Fruit fly (Drosophila melanogaster) whole organism, embryonic: Measurements from ENCODE around the gene HtrA2.

Experiments
- Abd-B ChIP-seq: fragments of 200-800 bp; sonication (Bioruptor generic); optimal IDR thresholded peaks from 2 replicates; lab custom pipeline; 2018; ENCODE audit warnings: missing biosample characterization, mild to moderate bottlenecking, missing genetic modification characterization, moderate library complexity
- Adf1 ChIP-seq: fragments of 200-800 bp; sonication (Bioruptor generic); IDR thresholded peaks from 2 replicates; pipeline ENCODE4 v1.3.6; 2022; ENCODE audit warnings: missing biosample characterization, missing genetic modification characterization
- Atf6 ChIP-seq: fragments of 200-800 bp; sonication (Bioruptor generic); IDR thresholded peaks from 2 replicates; pipeline ENCODE4 v1.3.6; 2022; ENCODE audit warnings: missing biosample characterization, missing genetic modification characterization
- B-H1 ChIP-seq: fragments of 200-800 bp; sonication (Bioruptor generic); IDR thresholded peaks from 3 replicates; pipeline ENCODE4 v1.3.6; 2022; ENCODE audit warnings: missing biosample characterization, missing genetic modification characterization
- BtbVII ChIP-seq: fragments of 200-800 bp; sonication (Bioruptor generic); optimal IDR thresholded peaks from 3 replicates; lab custom pipeline; 2017; ENCODE audit warnings: missing biosample characterization, mild to moderate bottlenecking, missing genetic modification characterization
- CG10209 ChIP-seq: fragments of 200-800 bp; sonication (Bioruptor generic); optimal IDR thresholded peaks from 3 replicates; lab custom pipeline; 2017; ENCODE audit warnings: missing biosample characterization, mild to moderate bottlenecking, missing genetic modification characterization, missing genetic modification reagents
- CG11093 ChIP-seq: fragments of 200-800 bp; sonication (Bioruptor generic); IDR thresholded peaks from 3 replicates; pipeline ENCODE4 v1.3.6; 2022; ENCODE audit warnings: missing biosample characterization, missing genetic modification characterization
- CG11696 ChIP-seq: fragments of 200-800 bp; sonication (Bioruptor generic); IDR thresholded peaks from 2 replicates; pipeline ENCODE4 v1.3.6; 2022; ENCODE audit warnings: missing biosample characterization, missing genetic modification characterization
- CG12391 ChIP-seq: fragments of 200-800 bp; sonication (Bioruptor generic); optimal IDR thresholded peaks from 3 replicates; lab custom pipeline; 2018; ENCODE audit warnings: missing biosample characterization, mild to moderate bottlenecking, missing genetic modification characterization, moderate library complexity
- CG14441 ChIP-seq: fragments of 200-800 bp; sonication (Bioruptor generic); IDR thresholded peaks from 2 replicates; pipeline ENCODE4 v1.3.6; 2022; ENCODE audit warnings: missing biosample characterization, missing genetic modification characterization
- CG14710 ChIP-seq: fragments of 200-800 bp; sonication (Bioruptor generic); optimal IDR thresholded peaks from 3 replicates; lab custom pipeline; 2019; ENCODE audit warnings: missing biosample characterization, mild to moderate bottlenecking, missing genetic modification characterization, moderate library complexity
- CG18262 ChIP-seq: fragments of 200-800 bp; optimal IDR thresholded peaks from 3 replicates; lab custom pipeline; 2019; ENCODE audit warnings: missing biosample characterization, mild to moderate bottlenecking, missing genetic modification characterization, moderate library complexity
- CG3407 ChIP-seq: fragments of 200-800 bp; sonication (Bioruptor generic); optimal IDR thresholded peaks from 2 replicates; lab custom pipeline; 2018; ENCODE audit warnings: missing biosample characterization, mild to moderate bottlenecking, missing genetic modification characterization
- CG5953 ChIP-seq: fragments of 200-800 bp; sonication (Bioruptor generic); IDR thresholded peaks from 2 replicates; pipeline ENCODE4 v1.3.6; 2022; ENCODE audit warnings: missing biosample characterization, missing genetic modification characterization
- CG7372 ChIP-seq: fragments of 200-800 bp; sonication (Bioruptor generic); IDR thresholded peaks from 2 replicates; pipeline ENCODE4 v1.3.6; 2022; ENCODE audit warnings: missing biosample characterization, missing genetic modification characterization
- CG8290 ChIP-seq, 3 experiments: fragments of 200-800 bp; sonication (Bioruptor generic); optimal IDR thresholded peaks; 2 replicates each; lab custom pipeline; 2016 to 2019; ENCODE audit warnings: missing biosample characterization in 3 of 3, missing genetic modification characterization in 3 of 3, mild to moderate bottlenecking in 2 of 3, moderate library complexity in 1 of 3
- CG9215 ChIP-seq: fragments of 200-800 bp; sonication (Bioruptor generic); IDR thresholded peaks from 2 replicates; pipeline ENCODE4 v1.3.6; 2022; ENCODE audit warnings: missing biosample characterization, missing genetic modification characterization
- Fer3 ChIP-seq: fragments of 200-800 bp; sonication (Bioruptor generic); optimal IDR thresholded peaks from 2 replicates; lab custom pipeline; 2018; ENCODE audit warnings: missing biosample characterization, mild to moderate bottlenecking, missing genetic modification characterization, moderate library complexity
- HHEX ChIP-seq: fragments of 200-800 bp; sonication (Bioruptor generic); optimal IDR thresholded peaks from 3 replicates; lab custom pipeline; 2017; ENCODE audit warnings: missing biosample characterization, mild to moderate bottlenecking, missing genetic modification characterization, missing genetic modification reagents
- Hsf ChIP-seq: fragments of 200-800 bp; sonication (Bioruptor generic); optimal IDR thresholded peaks from 3 replicates; lab custom pipeline; 2016; ENCODE audit warnings: missing biosample characterization, missing genetic modification characterization
- Meics ChIP-seq: fragments of 200-800 bp; sonication (Bioruptor generic); optimal IDR thresholded peaks from 2 replicates; lab custom pipeline; 2017; ENCODE audit warnings: missing biosample characterization, mild to moderate bottlenecking, missing genetic modification characterization
- Mrtf ChIP-seq: fragments of 200-800 bp; sonication (Bioruptor generic); IDR thresholded peaks from 3 replicates; pipeline ENCODE4 v1.3.6; 2022; ENCODE audit warnings: missing biosample characterization, missing genetic modification characterization
- Myb ChIP-seq: fragments of 200-800 bp; sonication (Bioruptor generic); optimal IDR thresholded peaks from 2 replicates; lab custom pipeline; 2016; ENCODE audit warnings: missing biosample characterization, missing genetic modification characterization
- NC2β ChIP-seq: fragments of 200-800 bp; sonication (Bioruptor generic); optimal IDR thresholded peaks from 2 replicates; lab custom pipeline; 2016; ENCODE audit warnings: missing biosample characterization, missing genetic modification characterization
- Nf-YB ChIP-seq: fragments of 200-800 bp; sonication (Bioruptor generic); optimal IDR thresholded peaks from 3 replicates; lab custom pipeline; 2019; ENCODE audit warnings: missing biosample characterization, mild to moderate bottlenecking, missing genetic modification characterization, moderate library complexity
- Oli ChIP-seq: fragments of 200-800 bp; sonication (Bioruptor generic); optimal IDR thresholded peaks from 2 replicates; lab custom pipeline; 2018; ENCODE audit warnings: missing biosample characterization, mild to moderate bottlenecking, missing genetic modification characterization, moderate library complexity
- Ptx1 ChIP-seq: fragments of 200-800 bp; sonication (Bioruptor generic); IDR thresholded peaks from 2 replicates; pipeline ENCODE4 v1.3.6; 2022; ENCODE audit warnings: missing biosample characterization, missing genetic modification characterization
- Rx ChIP-seq: fragments of 200-800 bp; sonication (Bioruptor generic); IDR thresholded peaks from 2 replicates; pipeline ENCODE4 v1.3.6; 2022; ENCODE audit warnings: missing biosample characterization, missing genetic modification characterization
- Stat92E ChIP-seq, 3 experiments: fragments of >200 bp in 2 of 3; fragments of 200-800 bp in 1 of 3; sonication (Bioruptor generic) in 1 of 3; optimal IDR thresholded peaks; 2 replicates each; lab custom pipeline; 2017 to 2019; ENCODE audit warnings: missing biosample characterization in 3 of 3, missing genetic modification characterization in 3 of 3, mild to moderate bottlenecking in 1 of 3, moderate library complexity in 1 of 3
- Xrp1 ChIP-seq: fragments of 200-800 bp; sonication (Bioruptor generic); IDR thresholded peaks from 2 replicates; pipeline ENCODE4 v1.3.6; 2022; ENCODE audit warnings: missing biosample characterization, missing genetic modification characterization
- ash1 ChIP-seq: fragments of 200-800 bp; sonication (Bioruptor generic); optimal IDR thresholded peaks from 2 replicates; lab custom pipeline; 2018; ENCODE audit warnings: missing biosample characterization, mild to moderate bottlenecking, missing genetic modification characterization
- grn ChIP-seq: fragments of 200-800 bp; sonication (Bioruptor generic); optimal IDR thresholded peaks from 3 replicates; lab custom pipeline; 2017; ENCODE audit warnings: missing biosample characterization, missing genetic modification characterization
- gsb ChIP-seq: fragments of 200-800 bp; sonication (Bioruptor generic); IDR thresholded peaks from 2 replicates; pipeline ENCODE4 v1.3.6; 2022; ENCODE audit warnings: missing biosample characterization, missing genetic modification characterization
- jing ChIP-seq: fragments of 200-800 bp; sonication (Bioruptor generic); optimal IDR thresholded peaks from 2 replicates; lab custom pipeline; 2018; ENCODE audit warnings: missing biosample characterization, mild to moderate bottlenecking, missing genetic modification characterization
- jumu ChIP-seq: fragments of 200-800 bp; sonication (Bioruptor generic); optimal IDR thresholded peaks from 3 replicates; lab custom pipeline; 2016; ENCODE audit warnings: missing biosample characterization, missing genetic modification characterization
- lola ChIP-seq, 3 experiments: fragments of >200 bp in 2 of 3; fragments of 200-800 bp in 1 of 3; sonication (Bioruptor generic) in 1 of 3; optimal IDR thresholded peaks; 2 replicates each; lab custom pipeline; 2017 to 2019; ENCODE audit warnings: missing biosample characterization in 3 of 3, missing genetic modification characterization in 3 of 3, mild to moderate bottlenecking in 1 of 3, moderate library complexity in 1 of 3
- nau ChIP-seq: fragments of 200-800 bp; sonication (Bioruptor generic); optimal IDR thresholded peaks from 3 replicates; lab custom pipeline; 2017; ENCODE audit warnings: missing biosample characterization, mild to moderate bottlenecking, missing genetic modification characterization, missing genetic modification reagents
- nerfin-1 ChIP-seq: fragments of 200-800 bp; sonication (Bioruptor generic); optimal IDR thresholded peaks from 3 replicates; lab custom pipeline; 2019; ENCODE audit warnings: missing biosample characterization, mild to moderate bottlenecking, missing genetic modification characterization, moderate library complexity
- peb ChIP-seq: fragments of 200-800 bp; sonication (Bioruptor generic); IDR thresholded peaks from 2 replicates; pipeline ENCODE4 v1.3.6; 2022; ENCODE audit warnings: missing biosample characterization, missing genetic modification characterization
- run ChIP-seq: fragments of 200-800 bp; sonication (Bioruptor generic); optimal IDR thresholded peaks from 3 replicates; lab custom pipeline; 2018; ENCODE audit warnings: missing biosample characterization, mild to moderate bottlenecking, missing genetic modification characterization
- sc ChIP-seq, 3 experiments: fragments of >200 bp in 2 of 3; fragments of 200-800 bp in 1 of 3; sonication (Bioruptor generic) in 1 of 3; optimal IDR thresholded peaks; 2 replicates in 2 of 3; 3 replicates in 1 of 3; lab custom pipeline; 2017; ENCODE audit warnings: mild to moderate bottlenecking in 1 of 3, missing biosample characterization in 1 of 3, missing genetic modification characterization in 1 of 3, missing genetic modification reagents in 1 of 3
- sd ChIP-seq: fragments of 200-800 bp; sonication (Bioruptor generic); optimal IDR thresholded peaks from 3 replicates; lab custom pipeline; 2018; ENCODE audit warnings: missing biosample characterization, mild to moderate bottlenecking, missing genetic modification characterization, moderate library complexity
- ssp ChIP-seq: fragments of 200-800 bp; sonication (Bioruptor generic); IDR thresholded peaks from 2 replicates; pipeline ENCODE4 v1.3.6; 2022; ENCODE audit warnings: missing biosample characterization, missing genetic modification characterization
- tgo ChIP-seq: fragments of 200-800 bp; sonication (Bioruptor generic); IDR thresholded peaks from 3 replicates; pipeline ENCODE4 v1.3.6; 2022; ENCODE audit warnings: missing biosample characterization, missing genetic modification characterization
- trem ChIP-seq: fragments of 200-800 bp; optimal IDR thresholded peaks from 3 replicates; lab custom pipeline; 2019; ENCODE audit warnings: missing biosample characterization, mild to moderate bottlenecking, missing genetic modification characterization, moderate library complexity
- unpg ChIP-seq: fragments of 200-800 bp; sonication (Bioruptor generic); optimal IDR thresholded peaks from 3 replicates; lab custom pipeline; 2018; ENCODE audit warnings: missing biosample characterization, mild to moderate bottlenecking, missing genetic modification characterization, moderate library complexity
- vvl ChIP-seq: fragments of 200-800 bp; sonication (Bioruptor generic); IDR thresholded peaks from 2 replicates; pipeline ENCODE4 v1.3.6; 2022; ENCODE audit warnings: missing biosample characterization, missing genetic modification characterization
- wek ChIP-seq: fragments of 200-800 bp; sonication (Bioruptor generic); optimal IDR thresholded peaks from 3 replicates; lab custom pipeline; 2018; ENCODE audit warnings: missing biosample characterization, mild to moderate bottlenecking, missing genetic modification characterization, moderate library complexity
- wor ChIP-seq: fragments of 200-800 bp; sonication (Bioruptor generic); IDR thresholded peaks from 2 replicates; pipeline ENCODE4 v1.3.6; 2022; ENCODE audit warnings: missing biosample characterization, missing genetic modification characterization

HtrA2 gene

DNA sequence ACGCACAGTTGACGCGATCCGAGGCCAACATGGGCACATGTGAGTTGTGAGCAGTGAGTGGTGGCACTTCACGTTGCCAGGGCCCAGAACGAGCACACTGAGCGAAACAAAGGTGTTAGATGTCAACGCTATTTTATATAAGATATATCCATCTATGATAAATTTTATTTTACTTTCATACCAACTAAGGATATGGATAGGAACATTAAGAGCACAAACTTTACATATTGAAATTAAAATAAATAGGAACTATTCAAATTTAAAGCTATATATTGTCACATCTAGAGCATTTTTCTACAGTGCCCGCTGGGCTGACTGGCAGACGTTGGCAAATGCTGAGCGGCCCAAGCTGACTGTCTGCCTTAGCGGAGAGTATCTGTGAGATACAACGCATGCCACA, 41.8 kb downstream of the HtrA2 start (continued):
- TF ChIP-seq CG10209 (GFP tag; lab: Kevin White, UChicago) (peak; percentile 48), jing (GFP tag; lab: Kevin White, UChicago) (peak; percentile 13), ash1 (GFP tag; lab: Kevin White, UChicago) (no peak), Ptx1 (GFP tag; lab: Robert Waterston, UW) (peak; percentile 72), nerfin-1 (tag; lab: Kevin White, UChicago) (peak; percentile 43), CG14710 (tag; lab: Kevin White, UChicago) (peak; percentile 79), CG3407 (GFP tag; lab: Kevin White, UChicago) (peak; percentile 21), unpg (GFP tag; lab: Kevin White, UChicago) (peak; percentile 72), Abd-B (peak; percentile 41), sc (optimal IDR thresholded peaks at IDR 0.05; lab: Kevin White, UChicago) (no peak), sc (GFP tag; optimal IDR thresholded peaks at IDR 0.05; lab: Kevin White, UChicago) (peak; percentile 55), Rx (peak; percentile 2; the same call in 1 of the 2 replicates), Myb (GFP tag; lab: Kevin White, UChicago) (no peak), CG8290 (GFP tag; optimal IDR thresholded peaks at IDR 0.05; lab: Kevin White, UChicago) (peak; percentile 39), CG8290 (tag; optimal IDR thresholded peaks at IDR 0.05; lab: Kevin White, UChicago) (no peak), tgo (GFP tag; lab: Robert Waterston, UW) (peak; percentile 72), grn (GFP tag; lab: Kevin White, UChicago) (no peak), HHEX (GFP tag; lab: Kevin White, UChicago) (peak; percentile 23), wek (GFP tag; lab: Kevin White, UChicago) (no peak), CG9215 (GFP tag; lab: Robert Waterston, UW) (no peak), CG11093 (GFP tag; lab: Robert Waterston, UW) (0 out of 3 replicates have a peak, but pooled peaks have one; percentile 23), CG7372 (GFP tag; lab: Robert Waterston, UW) (no peak), CG18262 (peak; percentile 81), CG12391 (tag; lab: Kevin White, UChicago) (peak; percentile 82), lola (GFP tag; optimal IDR thresholded peaks at IDR 0.05; lab: Kevin White, UChicago) (peak in 1 of 3 experiments; percentile 84), jumu (GFP tag; lab: Kevin White, UChicago) (no peak), run (tag; lab: Kevin White, UChicago) (peak; percentile 21), Nf-YB (peak; percentile 35), sd (tag; lab: Kevin White, UChicago) (peak; percentile 6), ssp (GFP tag; lab: Robert Waterston, UW) (peak; percentile 58), trem (tag; lab: Kevin White, UChicago) (peak; percentile 67), peb (no peak), vvl (GFP tag; lab: Robert Waterston, UW) (peak; percentile 79), CG14441 (GFP tag; lab: Robert Waterston, UW) (peak; percentile 52), nau (peak; percentile 23), Adf1 (GFP tag; lab: Robert Waterston, UW) (no peak), Meics (GFP tag; lab: Kevin White, UChicago) (peak; percentile 14), Hsf (GFP tag; lab: Kevin White, UChicago) (peak; percentile 44), B-H1 (peak; percentile 41; the same call in 2 of the 3 replicates), Mrtf (GFP tag; lab: Robert Waterston, UW) (peak; percentile 45; the same call in 1 of the 3 replicates), CG5953 (GFP tag; lab: Robert Waterston, UW) (no peak), Xrp1 (GFP tag; lab: Robert Waterston, UW) (peak; percentile 88), BtbVII (GFP tag; lab: Kevin White, UChicago) (peak; percentile 52), gsb (GFP tag; lab: Robert Waterston, UW) (peak; percentile 15; the same call in 1 of the 2 replicates), wor (GFP tag; lab: Robert Waterston, UW) (peak; percentile 45), CG11696 (GFP tag; lab: Robert Waterston, UW) (0 out of 2 replicates have a peak, but pooled peaks have one; percentile 27), NC2β (GFP tag; lab: Kevin White, UChicago) (no peak), Atf6 (GFP tag; lab: Robert Waterston, UW) (peak; percentile 53; the same call in 1 of the 2 replicates), Stat92E (GFP tag; optimal IDR thresholded peaks at IDR 0.05; lab: Kevin White, UChicago) (peak in 1 of 3 experiments; percentile 15), Oli (tag; lab: Kevin White, UChicago) (peak; percentile 75), Fer3 (tag; lab: Kevin White, UChicago) (peak; percentile 5)
